Worm (Caenorhabditis elegans): ENCODE results near the gene abcf-3.

- TF ChIP-seq dve-1 (tag; optimal IDR thresholded peaks at IDR 0.05) (no peak), tbx-7 (tag; optimal IDR thresholded peaks at IDR 0.05) (no peak), ztf-16 (tag; optimal IDR thresholded peaks at IDR 0.05) (no peak), tbx-2 (tag; optimal IDR thresholded peaks at IDR 0.05) (no peak), syd-9 (tag; optimal IDR thresholded peaks at IDR 0.05) (no peak)
Observed at ce11 chrIII:6216833-6217466, 43.7 kb downstream of the abcf-3 start, which contains the start of gene hot-4.

All from whole organism, late embryonic.